Worm (Caenorhabditis elegans): ENCODE data around the gene Y67D8B.1.
"Not testable (repeated sequence)": the region's sequence is repeated elsewhere in the genome, so short reads cannot be mapped to it uniquely, and the experiment has no call there.

The Y67D8B.1 gene

ce11 chrIV:3172510-3172909 lies at the start of gene Y67D8B.1:
Gene Y67D8B.1 (minus strand): TSS chrIV:3172610.
- not testable (repeated sequence) for TF ChIP-seq ztf-29, flt-1, tab-1 (GFP tag; IDR thresholded peaks at IDR 0.05)

ce11 chrIV:3222140-3222539 lies 49.7 kb upstream of the Y67D8B.1 start, which contains the start of gene Y67D8A.2:
Gene Y67D8A.2 (plus strand): TSS chrIV:3222440.
- TF ChIP-seq klf-2 (GFP tag; conservative IDR thresholded peaks at IDR 0.05) (no peak), ztf-23 (GFP tag; IDR thresholded peaks at IDR 0.05) (no peak), flt-1 (GFP tag; IDR thresholded peaks at IDR 0.05) (no peak), ztf-29 (GFP tag; IDR thresholded peaks at IDR 0.05) (no peak), cog-1 (tag; optimal IDR thresholded peaks at IDR 0.05) (no peak), tab-1 (GFP tag; IDR thresholded peaks at IDR 0.05) (no peak), ref-1 (GFP tag; conservative IDR thresholded peaks at IDR 0.05) (no peak), med-1 (GFP tag; optimal IDR thresholded peaks at IDR 0.05; ENCODE audit: insufficient read depth) (no peak), T22C8.4 (GFP tag; IDR thresholded peaks at IDR 0.05) (no peak)

- TF ChIP-seq ref-1 (GFP tag; conservative IDR thresholded peaks at IDR 0.05) (no peak), T22C8.4 (GFP tag; IDR thresholded peaks at IDR 0.05) (no peak), ztf-23 (GFP tag; IDR thresholded peaks at IDR 0.05) (no peak), tab-1 (GFP tag; IDR thresholded peaks at IDR 0.05) (no peak), med-1 (GFP tag; optimal IDR thresholded peaks at IDR 0.05; ENCODE audit: insufficient read depth) (no peak), klf-2 (GFP tag; conservative IDR thresholded peaks at IDR 0.05) (no peak), cog-1 (tag; optimal IDR thresholded peaks at IDR 0.05) (no peak), ztf-29 (GFP tag; IDR thresholded peaks at IDR 0.05) (no peak), flt-1 (GFP tag; IDR thresholded peaks at IDR 0.05) (no peak)
Measured at ce11 chrIV:3221158-3221557, 48.7 kb upstream of the Y67D8B.1 start.

- TF ChIP-seq cog-1 (tag; optimal IDR thresholded peaks at IDR 0.05): no peak
- no peak for TF ChIP-seq flt-1 (GFP tag; IDR thresholded peaks at IDR 0.05)
- no peak for TF ChIP-seq klf-2 (GFP tag; conservative IDR thresholded peaks at IDR 0.05)
- no peak for TF ChIP-seq med-1 (GFP tag; optimal IDR thresholded peaks at IDR 0.05; ENCODE audit: insufficient read depth)
- no peak for TF ChIP-seq T22C8.4 (GFP tag; IDR thresholded peaks at IDR 0.05)
- no peak for TF ChIP-seq ztf-29 (GFP tag; IDR thresholded peaks at IDR 0.05)
- no peak for TF ChIP-seq ztf-23 (GFP tag; IDR thresholded peaks at IDR 0.05)
- TF ChIP-seq ref-1 (GFP tag; conservative IDR thresholded peaks at IDR 0.05): no peak
- no peak for TF ChIP-seq tab-1 (GFP tag; IDR thresholded peaks at IDR 0.05)
Measured at ce11 chrIV:3213426-3213825, 41.0 kb upstream of the Y67D8B.1 start, which contains the start of gene slmp-1. Gene slmp-1 (plus strand): TSS chrIV:3213760.

ce11 chrIV:3211929-3212328 lies 39.5 kb upstream of the Y67D8B.1 start:
- TF ChIP-seq flt-1 (GFP tag; IDR thresholded peaks at IDR 0.05) (no peak), T22C8.4 (GFP tag; IDR thresholded peaks at IDR 0.05) (no peak), klf-2 (GFP tag; conservative IDR thresholded peaks at IDR 0.05) (no peak), cog-1 (tag; optimal IDR thresholded peaks at IDR 0.05) (no peak), med-1 (GFP tag; optimal IDR thresholded peaks at IDR 0.05; ENCODE audit: insufficient read depth) (no peak), tab-1 (GFP tag; IDR thresholded peaks at IDR 0.05) (no peak), ztf-29 (GFP tag; IDR thresholded peaks at IDR 0.05) (no peak), ref-1 (GFP tag; conservative IDR thresholded peaks at IDR 0.05) (no peak), ztf-23 (GFP tag; IDR thresholded peaks at IDR 0.05) (no peak)

ce11 chrIV:3202111-3202510 lies 29.7 kb upstream of the Y67D8B.1 start, which contains the start of the genes Y67D8B.3 and Y67D8B.5:
Gene Y67D8B.3 (minus strand): TSS chrIV:3202211.
Gene Y67D8B.5 (plus strand): TSS chrIV:3202343.
- TF ChIP-seq ztf-23 (GFP tag; IDR thresholded peaks at IDR 0.05) (no peak), ztf-29 (GFP tag; IDR thresholded peaks at IDR 0.05) (no peak), med-1 (GFP tag; optimal IDR thresholded peaks at IDR 0.05; ENCODE audit: insufficient read depth) (no peak), klf-2 (GFP tag; conservative IDR thresholded peaks at IDR 0.05) (no peak), cog-1 (tag; optimal IDR thresholded peaks at IDR 0.05) (no peak), flt-1 (GFP tag; IDR thresholded peaks at IDR 0.05) (no peak), ref-1 (GFP tag; conservative IDR thresholded peaks at IDR 0.05) (no peak), T22C8.4 (GFP tag; IDR thresholded peaks at IDR 0.05) (no peak), tab-1 (GFP tag; IDR thresholded peaks at IDR 0.05) (no peak)

- TF ChIP-seq klf-2 (GFP tag; conservative IDR thresholded peaks at IDR 0.05) (no peak), med-1 (GFP tag; optimal IDR thresholded peaks at IDR 0.05; ENCODE audit: insufficient read depth) (no peak), ztf-23 (GFP tag; IDR thresholded peaks at IDR 0.05) (no peak)
Measured at ce11 chrIV:3199041-3199440, 26.6 kb upstream of the Y67D8B.1 start.

- TF ChIP-seq ref-1 (GFP tag; conservative IDR thresholded peaks at IDR 0.05): no peak
- TF ChIP-seq cog-1 (tag; optimal IDR thresholded peaks at IDR 0.05): no peak
- TF ChIP-seq flt-1 (GFP tag; IDR thresholded peaks at IDR 0.05): no peak
- no peak for TF ChIP-seq tab-1 (GFP tag; IDR thresholded peaks at IDR 0.05)
- TF ChIP-seq med-1 (GFP tag; optimal IDR thresholded peaks at IDR 0.05; ENCODE audit: insufficient read depth): no peak
- no peak for TF ChIP-seq T22C8.4 (GFP tag; IDR thresholded peaks at IDR 0.05)
- TF ChIP-seq ztf-29 (GFP tag; IDR thresholded peaks at IDR 0.05): no peak
- TF ChIP-seq klf-2 (GFP tag; conservative IDR thresholded peaks at IDR 0.05): no peak
- TF ChIP-seq ztf-23 (GFP tag; IDR thresholded peaks at IDR 0.05): no peak
Measured at ce11 chrIV:3196367-3196766, 24.0 kb upstream of the Y67D8B.1 start.

- TF ChIP-seq klf-2 (GFP tag; conservative IDR thresholded peaks at IDR 0.05): no peak
- TF ChIP-seq flt-1 (GFP tag; IDR thresholded peaks at IDR 0.05): no peak
Measured at ce11 chrIV:3191466-3191865, 19.1 kb upstream of the Y67D8B.1 start, which contains the start of gene Y67D8B.2. Gene Y67D8B.2 (minus strand): TSS chrIV:3191566.

ce11 chrIV:3182920-3183319 lies 10.5 kb upstream of the Y67D8B.1 start:
- TF ChIP-seq ref-1 (GFP tag; conservative IDR thresholded peaks at IDR 0.05): no peak
- TF ChIP-seq ztf-23 (GFP tag; IDR thresholded peaks at IDR 0.05): no peak
- no peak for TF ChIP-seq flt-1 (GFP tag; IDR thresholded peaks at IDR 0.05)
- TF ChIP-seq T22C8.4 (GFP tag; IDR thresholded peaks at IDR 0.05): no peak
- no peak for TF ChIP-seq med-1 (GFP tag; optimal IDR thresholded peaks at IDR 0.05; ENCODE audit: insufficient read depth)
- TF ChIP-seq cog-1 (tag; optimal IDR thresholded peaks at IDR 0.05): no peak
- no peak for TF ChIP-seq ztf-29 (GFP tag; IDR thresholded peaks at IDR 0.05)
- TF ChIP-seq tab-1 (GFP tag; IDR thresholded peaks at IDR 0.05): no peak
- no peak for TF ChIP-seq klf-2 (GFP tag; conservative IDR thresholded peaks at IDR 0.05)
